Worm (Caenorhabditis elegans) whole organism, L4 larva: Measurements from ENCODE around the gene Y39A1A.9.
A peak's percentile ranks its signal among the peaks of the same experiment; 100 is the strongest.

ENCODE experiments used
- D1046.2 ChIP-seq: fragments of 200-800 bp; sonication (Bioruptor generic); IDR thresholded peaks from 2 replicates; pipeline ENCODE4 v1.3.6; 2022; ENCODE audit warnings: missing genetic modification characterization, missing compliant biosample characterization
- F44E2.7 ChIP-seq: fragments of 200-800 bp; sonication (Bioruptor generic); IDR thresholded peaks from 2 replicates; pipeline ENCODE4 v2.1.2; 2022; ENCODE audit warnings: missing genetic modification characterization, missing compliant biosample characterization
- F49E8.2 ChIP-seq: sonication (generic microtip); optimal IDR thresholded peaks from 2 replicates; lab custom pipeline; 2016; ENCODE audit warnings: missing compliant biosample characterization, mild to moderate bottlenecking, missing genetic modification characterization, borderline replicate concordance
- T20F7.1 ChIP-seq: fragments of 200-800 bp; sonication (Bioruptor generic); optimal IDR thresholded peaks from 2 replicates; lab custom pipeline; 2018; ENCODE audit warnings: mild to moderate bottlenecking, missing genetic modification characterization, missing compliant biosample characterization
- Y105C5A.15 ChIP-seq: fragments of 200-800 bp; sonication (Bioruptor generic); IDR thresholded peaks from 2 replicates; pipeline ENCODE4 v1.3.6; 2022; ENCODE audit warnings: missing genetic modification characterization, missing compliant biosample characterization
- Y48G9A.11 ChIP-seq: fragments of 200-800 bp; sonication (Bioruptor generic); IDR thresholded peaks from 2 replicates; pipeline ENCODE4 v1.3.6; 2022; ENCODE audit warnings: missing genetic modification reagents, missing genetic modification characterization, missing compliant biosample characterization
- Y75B8A.6 ChIP-seq: fragments of 200-800 bp; sonication (Bioruptor generic); IDR thresholded peaks from 2 replicates; pipeline ENCODE4 v1.3.6; 2022; ENCODE audit warnings: missing genetic modification reagents, missing genetic modification characterization, missing compliant biosample characterization
- attf-4 ChIP-seq: sonication (generic microtip); optimal IDR thresholded peaks from 3 replicates; lab custom pipeline; 2017; ENCODE audit warnings: missing biosample characterization, missing genetic modification characterization
- ceh-20 ChIP-seq: fragments of 200-800 bp; sonication (Bioruptor generic); IDR thresholded peaks from 2 replicates; pipeline ENCODE4 v1.3.6; 2022; ENCODE audit warnings: missing genetic modification reagents, missing genetic modification characterization, missing compliant biosample characterization
- ceh-28 ChIP-seq: fragments of 150-350 bp; optimal IDR thresholded peaks from 2 replicates; lab custom pipeline; 2014; ENCODE audit warnings: missing biosample characterization, missing genetic modification reagents, missing genetic modification characterization
- ces-1 ChIP-seq: fragments of 150-350 bp; sonication (generic microtip); optimal IDR thresholded peaks from 4 replicates; lab custom pipeline; 2014; ENCODE audit warnings: missing biosample characterization, missing genetic modification reagents, missing genetic modification characterization
- ctbp-1 ChIP-seq: fragments of 200-800 bp; sonication (Bioruptor generic); IDR thresholded peaks from 2 replicates; pipeline ENCODE4 v1.3.6; 2022; ENCODE audit warnings: missing genetic modification reagents, missing genetic modification characterization, missing compliant biosample characterization
- daf-12 ChIP-seq: fragments of 150-350 bp; optimal IDR thresholded peaks from 2 replicates; lab custom pipeline; 2014; ENCODE audit warnings: missing biosample characterization, missing genetic modification reagents, missing genetic modification characterization
- daf-16 ChIP-seq, 3 experiments: sonication (generic microtip); optimal IDR thresholded peaks; 2 replicates each; lab custom pipeline; 2016 to 2017; ENCODE audit warnings: missing genetic modification characterization in 3 of 3, missing genetic modification reagents in 3 of 3, mild to moderate bottlenecking in 2 of 3, missing compliant biosample characterization in 2 of 3, missing biosample characterization in 1 of 3, moderate library complexity in 1 of 3
- dmd-9 ChIP-seq: fragments of 200-800 bp; sonication (Bioruptor generic); IDR thresholded peaks from 2 replicates; pipeline ENCODE4 v1.3.6; 2022; ENCODE audit warnings: missing genetic modification reagents, missing genetic modification characterization, missing compliant biosample characterization
- dpl-1 ChIP-seq: fragments of 150-350 bp; optimal IDR thresholded peaks from 2 replicates; lab custom pipeline; 2014; ENCODE audit warnings: missing biosample characterization, missing genetic modification reagents, missing genetic modification characterization
- dve-1 ChIP-seq: sonication (generic microtip); optimal IDR thresholded peaks from 2 replicates; lab custom pipeline; 2017; ENCODE audit warnings: antibody characterized with exemption, mild to moderate bottlenecking, missing genetic modification characterization, missing compliant biosample characterization; ENCODE audit not compliant: insufficient read depth
- egl-43 ChIP-seq: fragments of 200-800 bp; sonication (Bioruptor generic); IDR thresholded peaks from 2 replicates; pipeline ENCODE4 v1.3.6; 2022; ENCODE audit warnings: missing genetic modification reagents, missing genetic modification characterization, missing compliant biosample characterization
- gei-8 ChIP-seq: fragments of 200-800 bp; sonication (Bioruptor generic); optimal IDR thresholded peaks from 2 replicates; lab custom pipeline; 2018; ENCODE audit warnings: mild to moderate bottlenecking, missing genetic modification characterization, missing compliant biosample characterization
- hif-1 ChIP-seq, 2 experiments: sonication (generic microtip); optimal IDR thresholded peaks; 2 replicates each; lab custom pipeline; 2016 to 2017; ENCODE audit warnings: missing compliant biosample characterization in 2 of 2, missing genetic modification characterization in 2 of 2, missing genetic modification reagents in 2 of 2, missing genotype in 2 of 2, mild to moderate bottlenecking in 1 of 2
- hlh-11 ChIP-seq: fragments of 200-800 bp; sonication (Bioruptor generic); optimal IDR thresholded peaks from 2 replicates; lab custom pipeline; 2018; ENCODE audit warnings: mild to moderate bottlenecking, missing genetic modification characterization, missing compliant biosample characterization
- lin-13 ChIP-seq: fragments of 150-350 bp; optimal IDR thresholded peaks from 2 replicates; lab custom pipeline; 2014; ENCODE audit warnings: missing biosample characterization, missing genetic modification reagents, missing genetic modification characterization
- lin-29 ChIP-seq: fragments of 200-800 bp; sonication (Bioruptor generic); IDR thresholded peaks from 2 replicates; pipeline ENCODE4 v1.3.6; 2022; ENCODE audit warnings: missing genetic modification reagents, missing genetic modification characterization, missing compliant biosample characterization
- lin-39 ChIP-seq: fragments of 150-350 bp; optimal IDR thresholded peaks from 2 replicates; lab custom pipeline; 2014; ENCODE audit warnings: missing biosample characterization, missing genetic modification reagents, missing genetic modification characterization
- lsy-2 ChIP-seq, 2 experiments: fragments of 150-350 bp in 1 of 2; sonication (generic microtip) in 1 of 2; optimal IDR thresholded peaks; 2 replicates each; lab custom pipeline; 2014 to 2017; ENCODE audit warnings: missing biosample characterization in 2 of 2, missing genetic modification characterization in 2 of 2
- mdl-1 ChIP-seq, 2 experiments: fragments of 150-350 bp in 1 of 2; sonication (generic microtip) in 1 of 2; optimal IDR thresholded peaks; 2 replicates each; lab custom pipeline; 2014 to 2017; ENCODE audit warnings: missing biosample characterization in 2 of 2, missing genetic modification characterization in 2 of 2
- mdt-29 ChIP-seq: fragments of 200-800 bp; sonication (Bioruptor generic); IDR thresholded peaks from 2 replicates; pipeline ENCODE4 v1.3.6; 2022; ENCODE audit warnings: missing genetic modification reagents, missing genetic modification characterization, missing compliant biosample characterization
- mep-1 ChIP-seq: fragments of 150-350 bp; sonication (generic microtip); optimal IDR thresholded peaks from 3 replicates; lab custom pipeline; 2014; ENCODE audit warnings: missing biosample characterization, missing genetic modification characterization
- mes-2 ChIP-seq: sonication (generic microtip); optimal IDR thresholded peaks from 2 replicates; lab custom pipeline; 2016; ENCODE audit warnings: missing genotype, mild to moderate bottlenecking, missing genetic modification characterization, missing compliant biosample characterization; ENCODE audit not compliant: poor library complexity, severe bottlenecking
- mxl-3 ChIP-seq: fragments of 200-800 bp; sonication (Bioruptor generic); optimal IDR thresholded peaks from 2 replicates; lab custom pipeline; 2018; ENCODE audit warnings: mild to moderate bottlenecking, missing genetic modification characterization, missing compliant biosample characterization
- nhr-102 ChIP-seq: sonication (generic microtip); optimal IDR thresholded peaks from 2 replicates; lab custom pipeline; 2016; ENCODE audit warnings: mild to moderate bottlenecking, missing genetic modification characterization, moderate library complexity, missing compliant biosample characterization
- nhr-111 ChIP-seq: fragments of 200-800 bp; sonication (Bioruptor generic); optimal IDR thresholded peaks from 2 replicates; lab custom pipeline; 2018; ENCODE audit warnings: mild to moderate bottlenecking, missing genetic modification characterization, missing compliant biosample characterization
- nhr-237 ChIP-seq: sonication (generic microtip); optimal IDR thresholded peaks from 2 replicates; lab custom pipeline; 2017; ENCODE audit warnings: missing biosample characterization, missing genetic modification characterization
- nhr-25 ChIP-seq: sonication (generic microtip); optimal IDR thresholded peaks from 2 replicates; lab custom pipeline; 2017; ENCODE audit warnings: missing genetic modification characterization, mild to moderate bottlenecking, missing compliant biosample characterization, antibody characterized with exemption, moderate library complexity, borderline replicate concordance; ENCODE audit not compliant: insufficient read depth
- nhr-28 ChIP-seq: fragments of 150-350 bp; optimal IDR thresholded peaks from 2 replicates; lab custom pipeline; 2014; ENCODE audit warnings: missing biosample characterization, missing genetic modification characterization
- nhr-48 ChIP-seq: sonication (generic microtip); optimal IDR thresholded peaks from 2 replicates; lab custom pipeline; 2016; ENCODE audit warnings: mild to moderate bottlenecking, missing genetic modification characterization, missing compliant biosample characterization
- nhr-6 ChIP-seq: fragments of 150-350 bp; optimal IDR thresholded peaks from 2 replicates; lab custom pipeline; 2014; ENCODE audit warnings: missing biosample characterization, missing genetic modification characterization
- pqm-1 ChIP-seq: sonication (generic microtip); optimal IDR thresholded peaks from 2 replicates; lab custom pipeline; 2017; ENCODE audit warnings: missing biosample characterization, missing genetic modification characterization
- saeg-2 ChIP-seq: fragments of 200-800 bp; sonication (Bioruptor generic); IDR thresholded peaks from 2 replicates; pipeline ENCODE4 v1.3.6; 2022; ENCODE audit warnings: missing genetic modification reagents, missing genetic modification characterization, missing compliant biosample characterization
- set-16 ChIP-seq: fragments of 200-800 bp; sonication (Bioruptor generic); IDR thresholded peaks from 2 replicates; pipeline ENCODE4 v1.3.6; 2022; ENCODE audit warnings: missing genetic modification reagents, missing genetic modification characterization, missing compliant biosample characterization
- skn-1 ChIP-seq: fragments of 150-350 bp; optimal IDR thresholded peaks from 2 replicates; lab custom pipeline; 2014; ENCODE audit warnings: missing biosample characterization, missing genetic modification characterization
- snpc-4 ChIP-seq: fragments of 150-350 bp; optimal IDR thresholded peaks from 2 replicates; lab custom pipeline; 2014; ENCODE audit warnings: missing biosample characterization, missing genetic modification characterization
- spr-1 ChIP-seq: sonication (generic microtip); optimal IDR thresholded peaks from 2 replicates; lab custom pipeline; 2016; ENCODE audit warnings: mild to moderate bottlenecking, missing genetic modification characterization, missing compliant biosample characterization
- tag-97 ChIP-seq: fragments of 200-800 bp; sonication (Bioruptor generic); IDR thresholded peaks from 2 replicates; pipeline ENCODE4 v1.3.6; 2022; ENCODE audit warnings: missing genetic modification characterization, missing compliant biosample characterization
- tra-1 ChIP-seq: fragments of 200-800 bp; sonication (Bioruptor generic); IDR thresholded peaks from 2 replicates; pipeline ENCODE4 v1.3.6; 2022; ENCODE audit warnings: missing genetic modification reagents, missing genetic modification characterization, missing compliant biosample characterization
- unc-130 ChIP-seq: sonication (generic microtip); optimal IDR thresholded peaks from 2 replicates; lab custom pipeline; 2016; ENCODE audit warnings: missing genetic modification reagents, missing genetic modification characterization, missing compliant biosample characterization
- vab-7 ChIP-seq: fragments of 200-800 bp; sonication (Bioruptor generic); IDR thresholded peaks from 2 replicates; pipeline ENCODE4 v1.3.6; 2022; ENCODE audit warnings: missing genetic modification reagents, missing genetic modification characterization, missing compliant biosample characterization
- zfp-2 ChIP-seq: sonication (generic microtip); optimal IDR thresholded peaks from 2 replicates; lab custom pipeline; 2016; ENCODE audit warnings: mild to moderate bottlenecking, missing genetic modification characterization, missing compliant biosample characterization
- zfp-3 ChIP-seq: fragments of 200-800 bp; sonication (Bioruptor generic); conservative IDR thresholded peaks from 2 replicates; pipeline ENCODE4 v1.3.6; 2022; ENCODE audit warnings: missing genetic modification reagents, missing genetic modification characterization, missing compliant biosample characterization
- zip-11 ChIP-seq: fragments of 200-800 bp; sonication (Bioruptor generic); IDR thresholded peaks from 2 replicates; pipeline ENCODE4 v1.3.6; 2022; ENCODE audit warnings: missing genetic modification characterization, missing compliant biosample characterization

Gene Y39A1A.9

DNA sequence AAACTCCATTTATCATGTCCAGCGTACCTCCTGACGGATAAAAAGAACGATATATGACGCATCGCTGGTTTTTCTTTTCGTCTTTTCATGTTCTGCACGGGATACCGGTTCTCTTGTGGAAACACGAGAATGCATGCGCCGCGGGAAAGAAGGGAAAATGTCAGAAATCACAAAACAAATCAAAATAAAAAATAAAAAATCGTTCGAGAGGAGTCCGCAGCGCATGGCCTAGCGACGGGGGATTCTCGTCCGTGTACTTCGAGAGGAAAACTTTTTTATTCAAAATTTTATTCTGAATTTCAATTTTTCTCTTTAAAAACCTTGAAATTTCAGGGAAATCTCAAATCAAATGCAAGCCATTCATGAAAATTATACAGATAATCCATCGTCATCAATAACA, 12.1 kb downstream of the Y39A1A.9 start, which contains the start of the genes lron-10 and hpr-9 (continued):
- TF ChIP-seq T20F7.1 (GFP tag; lab: Kevin White, UChicago) (peak; percentile 34), dpl-1 (GFP tag; lab: Kevin White, UChicago) (peak; percentile 77), lin-13 (no peak), Y48G9A.11 (no peak), zip-11 (GFP tag; lab: Robert Waterston, UW) (no peak), Y75B8A.6 (no peak), vab-7 (GFP tag; lab: Robert Waterston, UW) (no peak), dve-1 (tag; lab: Kevin White, UChicago) (peak; percentile 78), mxl-3 (GFP tag; lab: Kevin White, UChicago) (peak; percentile 62), nhr-48 (tag; lab: Kevin White, UChicago) (peak; percentile 58), unc-130 (peak; percentile 93), F49E8.2 (tag; lab: Kevin White, UChicago) (peak; percentile 57), daf-12 (tag; lab: Kevin White, UChicago) (no peak), zfp-3 (GFP tag; lab: Robert Waterston, UW) (0 out of 2 replicates have a peak, but pooled peaks have one; percentile 43), hif-1 (tag; optimal IDR thresholded peaks at IDR 0.05; lab: Kevin White, UChicago) (peak in 1 of 2 experiments; percentile 94), nhr-237 (no peak), nhr-102 (tag; lab: Kevin White, UChicago) (peak; percentile 83), saeg-2 (no peak), ctbp-1 (GFP tag; lab: Robert Waterston, UW) (no peak), dmd-9 (peak; percentile 91), skn-1 (tag; lab: Kevin White, UChicago) (no peak), lin-29 (GFP tag; lab: Robert Waterston, UW) (peak; percentile 62; the same call in 1 of the 2 replicates), F44E2.7 (GFP tag; lab: Robert Waterston, UW) (no peak), zfp-2 (tag; lab: Kevin White, UChicago) (no peak), set-16 (GFP tag; lab: Robert Waterston, UW) (no peak), tag-97 (GFP tag; lab: Robert Waterston, UW) (no peak), lin-39 (tag; lab: Kevin White, UChicago) (no peak), egl-43 (no peak), tra-1 (GFP tag; lab: Robert Waterston, UW) (peak; percentile 68; the same call in 1 of the 2 replicates), gei-8 (GFP tag; lab: Kevin White, UChicago) (no peak), nhr-28 (tag; lab: Kevin White, UChicago) (peak; percentile 68), lsy-2 (tag; optimal IDR thresholded peaks at IDR 0.05; lab: Kevin White, UChicago) (peak in 1 of 2 experiments; percentile 90), ceh-20 (peak; percentile 74), nhr-111 (peak; percentile 2), nhr-25 (no peak), mdl-1 (tag; optimal IDR thresholded peaks at IDR 0.05; lab: Kevin White, UChicago) (peak; percentile 51 to 85), mdt-29 (GFP tag; lab: Robert Waterston, UW) (peak; percentile 64; the same call in 1 of the 2 replicates), daf-16 (GFP tag; optimal IDR thresholded peaks at IDR 0.05; lab: Kevin White, UChicago) (no peak), daf-16 (tag; optimal IDR thresholded peaks at IDR 0.05; lab: Kevin White, UChicago) (peak; percentile 61), pqm-1 (tag; lab: Kevin White, UChicago) (no peak), D1046.2 (GFP tag; lab: Robert Waterston, UW) (peak; percentile 19; the same call in 1 of the 2 replicates), snpc-4 (tag; lab: Kevin White, UChicago) (no peak), Y105C5A.15 (GFP tag; lab: Robert Waterston, UW) (no peak), spr-1 (tag; lab: Kevin White, UChicago) (peak; percentile 52), attf-4 (tag; lab: Kevin White, UChicago) (no peak), mep-1 (peak; percentile 75), ces-1 (GFP tag; lab: Kevin White, UChicago) (no peak), ceh-28 (tag; lab: Kevin White, UChicago) (no peak), hlh-11 (tag; lab: Kevin White, UChicago) (peak; percentile 86), nhr-6 (tag; lab: Kevin White, UChicago) (peak; percentile 18), mes-2 (tag; lab: Kevin White, UChicago) (peak; percentile 99)
